Fruit fly (Drosophila melanogaster): ENCODE data around the gene Pop1.
A peak's percentile ranks its signal among the peaks of the same experiment; 100 is the strongest.

The Pop1 gene

dm6 chrX:5639083-5639482, 16.6 kb downstream of the Pop1 start (continued):
- no peak for TF ChIP-seq prd (optimal IDR thresholded peaks at IDR 0.05)
- peak; percentile 64 for TF ChIP-seq prd (GFP tag; IDR thresholded peaks at IDR 0.05)
- no peak for TF ChIP-seq CG2116 (GFP tag; optimal IDR thresholded peaks at IDR 0.05)
- TF ChIP-seq E2f1 (GFP tag; IDR thresholded peaks at IDR 0.05): 0 out of 2 replicates have a peak, but pooled peaks have one; percentile 16
- TF ChIP-seq Hr3 (GFP tag; optimal IDR thresholded peaks at IDR 0.05): no peak
- peak; percentile 51 for TF ChIP-seq PHDP (tag; optimal IDR thresholded peaks at IDR 0.05)
- TF ChIP-seq phol (tag; optimal IDR thresholded peaks at IDR 0.05): peak; percentile 62
- peak; percentile 57 for TF ChIP-seq ATbp (GFP tag; optimal IDR thresholded peaks at IDR 0.05)
- no peak for TF ChIP-seq D19B (GFP tag; optimal IDR thresholded peaks at IDR 0.05)
- no peak for TF ChIP-seq Fer2 (tag; optimal IDR thresholded peaks at IDR 0.05)
- TF ChIP-seq CG42726 (GFP tag; IDR thresholded peaks at IDR 0.05; ENCODE audit: partially characterized antibody): no peak
- TF ChIP-seq ems (GFP tag; optimal IDR thresholded peaks at IDR 0.05): peak; percentile 16
- peak; percentile 9 for TF ChIP-seq CG33213 (GFP tag; optimal IDR thresholded peaks at IDR 0.05)
- TF ChIP-seq CG8478 (optimal IDR thresholded peaks at IDR 0.05): no peak
- no peak for TF ChIP-seq Dbx (GFP tag; IDR thresholded peaks at IDR 0.05)
- peak; percentile 29 for TF ChIP-seq CG9727 (GFP tag; optimal IDR thresholded peaks at IDR 0.05)
- peak; percentile 61 for TF ChIP-seq CG17359 (tag; optimal IDR thresholded peaks at IDR 0.05)
- TF ChIP-seq wek (GFP tag; optimal IDR thresholded peaks at IDR 0.05): no peak
- TF ChIP-seq gt (GFP tag; IDR thresholded peaks at IDR 0.05): no peak
- TF ChIP-seq hbn (GFP tag; IDR thresholded peaks at IDR 0.05; ENCODE audit: partially characterized antibody): no peak
- no peak for TF ChIP-seq unc-4 (GFP tag; IDR thresholded peaks at IDR 0.05; ENCODE audit: partially characterized antibody)
- peak in 1 of 3 experiments; percentile 60 for TF ChIP-seq lola (GFP tag; optimal IDR thresholded peaks at IDR 0.05)
- TF ChIP-seq CG10366 (GFP tag; IDR thresholded peaks at IDR 0.05): peak; percentile 52
- peak; percentile 35 for TF ChIP-seq pnt (GFP tag; optimal IDR thresholded peaks at IDR 0.05)
- TF ChIP-seq Stat92E (GFP tag; optimal IDR thresholded peaks at IDR 0.05): no peak
- peak; percentile 72 for TF ChIP-seq Xrp1 (GFP tag; IDR thresholded peaks at IDR 0.05)
- no peak for TF ChIP-seq odd (GFP tag; optimal IDR thresholded peaks at IDR 0.05)
- TF ChIP-seq Sry-δ (GFP tag; optimal IDR thresholded peaks at IDR 0.05): no peak
- TF ChIP-seq trem (tag; optimal IDR thresholded peaks at IDR 0.05): peak; percentile 17
- no peak for TF ChIP-seq da (GFP tag; optimal IDR thresholded peaks at IDR 0.05)
- no peak for TF ChIP-seq CG14050 (GFP tag; IDR thresholded peaks at IDR 0.05)
- no peak for TF ChIP-seq lov (optimal IDR thresholded peaks at IDR 0.05)
- TF ChIP-seq lov (GFP tag; IDR thresholded peaks at IDR 0.05): peak; percentile 70; the same call in 1 of the 3 replicates
- TF ChIP-seq tin (GFP tag; optimal IDR thresholded peaks at IDR 0.05): peak; percentile 50
- TF ChIP-seq zfh2 (GFP tag; optimal IDR thresholded peaks at IDR 0.05): no peak
- TF ChIP-seq org-1 (GFP tag; optimal IDR thresholded peaks at IDR 0.05): no peak
- TF ChIP-seq sisA (GFP tag; IDR thresholded peaks at IDR 0.05): peak; percentile 69
- no peak for TF ChIP-seq sna (GFP tag; IDR thresholded peaks at IDR 0.05; ENCODE audit: partially characterized antibody)
- no peak for TF ChIP-seq disco-r (GFP tag; optimal IDR thresholded peaks at IDR 0.05)
- TF ChIP-seq Elba2 (GFP tag; optimal IDR thresholded peaks at IDR 0.05): no peak
- TF ChIP-seq HmgD (GFP tag; optimal IDR thresholded peaks at IDR 0.05): no peak
- peak; percentile 66 for TF ChIP-seq CG2712 (tag; optimal IDR thresholded peaks at IDR 0.05)
- no peak for TF ChIP-seq run (tag; optimal IDR thresholded peaks at IDR 0.05)
- peak; percentile 36; the same call in 1 of the 4 replicates for TF ChIP-seq Gug (GFP tag; IDR thresholded peaks at IDR 0.05)
- peak; percentile 37 for TF ChIP-seq CG15601 (tag; optimal IDR thresholded peaks at IDR 0.05)
- TF ChIP-seq Bdp1 (GFP tag; optimal IDR thresholded peaks at IDR 0.05): no peak
- TF ChIP-seq CG4730 (GFP tag; IDR thresholded peaks at IDR 0.05): no peak
- 0 out of 2 replicates have a peak, but pooled peaks have one; percentile 7 for TF ChIP-seq Poxn (GFP tag; IDR thresholded peaks at IDR 0.05)
- TF ChIP-seq stc (GFP tag; IDR thresholded peaks at IDR 0.05): 0 out of 2 replicates have a peak, but pooled peaks have one; percentile 15
- peak; percentile 42 for TF ChIP-seq ttk (GFP tag; IDR thresholded peaks at IDR 0.05)
- no peak for TF ChIP-seq mam (GFP tag; optimal IDR thresholded peaks at IDR 0.05)
- TF ChIP-seq CG17568 (GFP tag; optimal IDR thresholded peaks at IDR 0.05): peak; percentile 10
